Worm (Caenorhabditis elegans) whole organism, L1 larva: ENCODE results near the gene git-1.

Experiments used
- C34B4.2 ChIP-seq: sonication (generic microtip); optimal IDR thresholded peaks from 2 replicates; lab custom pipeline; 2017; ENCODE audit warnings: mild to moderate bottlenecking, missing genetic modification characterization, missing compliant biosample characterization
- nhr-90 ChIP-seq: sonication (generic microtip); optimal IDR thresholded peaks from 2 replicates; lab custom pipeline; 2016; ENCODE audit warnings: mild to moderate bottlenecking, missing genetic modification characterization, missing compliant biosample characterization; ENCODE audit not compliant: poor library complexity
- unc-62 ChIP-seq: fragments of 150-350 bp; optimal IDR thresholded peaks from 2 replicates; lab custom pipeline; 2014; ENCODE audit warnings: missing biosample characterization, missing genetic modification reagents, missing genetic modification characterization

ce11 chrX:10541789-10542188 is 17.1 kb downstream of the git-1 start:
- no peak for TF ChIP-seq unc-62
- no peak for TF ChIP-seq C34B4.2
- no peak for TF ChIP-seq nhr-90 (tag; lab: Kevin White, UChicago)
